Worm (Caenorhabditis elegans) whole organism, midembryonic: ENCODE data around the gene odr-10.

ENCODE experiments used
- T22C8.4 ChIP-seq: fragments of 200-800 bp; sonication (Bioruptor generic); IDR thresholded peaks from 2 replicates; pipeline ENCODE4 v1.3.6; 2022; ENCODE audit warnings: missing genetic modification characterization, missing compliant biosample characterization
- flt-1 ChIP-seq: fragments of 200-800 bp; sonication (Bioruptor generic); IDR thresholded peaks from 2 replicates; pipeline ENCODE4 v1.3.6; 2022; ENCODE audit warnings: missing genetic modification characterization, missing compliant biosample characterization
- klf-2 ChIP-seq: fragments of 200-800 bp; sonication (Bioruptor generic); conservative IDR thresholded peaks from 2 replicates; pipeline ENCODE4 v1.3.6; 2022; ENCODE audit warnings: missing genetic modification reagents, missing genetic modification characterization, missing compliant biosample characterization
- ref-1 ChIP-seq: fragments of 200-800 bp; sonication (Bioruptor generic); conservative IDR thresholded peaks from 2 replicates; pipeline ENCODE4 v1.3.6; 2022; ENCODE audit warnings: missing genetic modification reagents, missing genetic modification characterization, missing compliant biosample characterization
- ztf-23 ChIP-seq: fragments of 200-800 bp; sonication (Bioruptor generic); IDR thresholded peaks from 2 replicates; pipeline ENCODE4 v1.3.6; 2022; ENCODE audit warnings: missing genetic modification reagents, missing genetic modification characterization, missing compliant biosample characterization
- ztf-29 ChIP-seq: fragments of 200-800 bp; sonication (Bioruptor generic); IDR thresholded peaks from 2 replicates; pipeline ENCODE4 v1.3.6; 2022; ENCODE audit warnings: missing genetic modification reagents, missing genetic modification characterization, missing compliant biosample characterization

ce11 chrX:6899848-6900247, 34.1 kb upstream of the odr-10 start, which contains the start of gene F14B8.4:
- TF ChIP-seq klf-2 (GFP tag; lab: Robert Waterston, UW) (no peak), flt-1 (GFP tag; lab: Robert Waterston, UW) (no peak), T22C8.4 (GFP tag; lab: Robert Waterston, UW) (no peak), ref-1 (GFP tag; lab: Robert Waterston, UW) (no peak), ztf-23 (GFP tag; lab: Robert Waterston, UW) (no peak), ztf-29 (GFP tag; lab: Robert Waterston, UW) (no peak)
